Worm (Caenorhabditis elegans) whole organism, L3 larva: ENCODE measurements around the gene srt-34.

Source experiments
- elt-1 ChIP-seq: fragments of 150-350 bp; optimal IDR thresholded peaks from 2 replicates; lab custom pipeline; 2014; ENCODE audit warnings: missing biosample characterization, missing genetic modification characterization
- fkh-10 ChIP-seq: sonication (generic microtip); optimal IDR thresholded peaks from 2 replicates; lab custom pipeline; 2017; ENCODE audit warnings: missing biosample characterization, missing genetic modification reagents, missing genetic modification characterization
- nhr-237 ChIP-seq: fragments of 150-350 bp; optimal IDR thresholded peaks from 2 replicates; lab custom pipeline; 2014; ENCODE audit warnings: missing biosample characterization, missing genetic modification characterization
- nhr-25 ChIP-seq: sonication (generic microtip); optimal IDR thresholded peaks from 2 replicates; lab custom pipeline; 2017; ENCODE audit warnings: missing biosample characterization, missing genetic modification characterization
- nhr-76 ChIP-seq: fragments of 150-350 bp; sonication (generic microtip); optimal IDR thresholded peaks from 5 replicates; lab custom pipeline; 2014; ENCODE audit warnings: missing biosample characterization, missing genetic modification characterization
- unc-39 ChIP-seq: sonication (generic microtip); optimal IDR thresholded peaks from 4 replicates; lab custom pipeline; 2017; ENCODE audit warnings: missing biosample characterization, missing genetic modification characterization

- no peak for TF ChIP-seq nhr-25 (tag; lab: Kevin White, UChicago)
- TF ChIP-seq unc-39 = no peak
- no peak for TF ChIP-seq nhr-237 (tag; lab: Kevin White, UChicago)
- no peak for TF ChIP-seq elt-1 (tag; lab: Kevin White, UChicago)
- TF ChIP-seq fkh-10 (GFP tag; lab: Kevin White, UChicago) = no peak
- TF ChIP-seq nhr-76 = no peak
Measured at ce11 chrV:2861505-2861904, 43.5 kb upstream of the srt-34 start, which contains the start of gene srh-270.
